Worm (Caenorhabditis elegans): ENCODE measurements around the gene K11D12.12.

Gene K11D12.12

ce11 chrV:5080853-5081338 is 28.8 kb downstream of the K11D12.12 start, which contains the start of gene Y58A7A.3 (continued):
- no peak for TF ChIP-seq unc-39 (tag; optimal IDR thresholded peaks at IDR 0.05)
- TF ChIP-seq F44E2.7 (GFP tag; IDR thresholded peaks at IDR 0.05): no peak
- peak; percentile 57 for TF ChIP-seq dve-1 (tag; optimal IDR thresholded peaks at IDR 0.05; ENCODE audit: insufficient read depth)
- TF ChIP-seq zip-11 (GFP tag; IDR thresholded peaks at IDR 0.05): no peak

ce11 chrV:5084957-5085465 is 33.0 kb downstream of the K11D12.12 start, which contains the start of gene Y58A7A.4:
Y58A7A.4 (minus strand) TSS chrV:5085007.
- TF ChIP-seq unc-62 (GFP tag; optimal IDR thresholded peaks at IDR 0.05 in 1 of 2): no peak
- no peak for TF ChIP-seq unc-62 (tag; optimal IDR thresholded peaks at IDR 0.05)
- no peak for TF ChIP-seq set-16 (GFP tag; IDR thresholded peaks at IDR 0.05)
- no peak for TF ChIP-seq F44E2.7 (GFP tag; IDR thresholded peaks at IDR 0.05)
- TF ChIP-seq lsy-2 (tag; optimal IDR thresholded peaks at IDR 0.05): no peak
- peak; percentile 6 for TF ChIP-seq nhr-28 (tag; optimal IDR thresholded peaks at IDR 0.05)
- TF ChIP-seq zip-2 (tag; optimal IDR thresholded peaks at IDR 0.05): peak; percentile 92
- TF ChIP-seq sdz-12 (GFP tag; optimal IDR thresholded peaks at IDR 0.05): no peak

- TF ChIP-seq hif-1 (tag; optimal IDR thresholded peaks at IDR 0.05) (peak in 1 of 2 experiments; percentile 39), nhr-42 (GFP tag; IDR thresholded peaks at IDR 0.05) (no peak), pha-4 (GFP tag; IDR thresholded peaks at IDR 0.05) (no peak), pha-4 (tag; optimal IDR thresholded peaks at IDR 0.05) (peak; percentile 19), lsy-2 (tag; optimal IDR thresholded peaks at IDR 0.05) (peak in 1 of 2 experiments; percentile 59), mxl-2 (GFP tag; conservative IDR thresholded peaks at IDR 0.05) (no peak), ztf-11 (tag; optimal IDR thresholded peaks at IDR 0.05) (no peak), R02D3.7 (tag; optimal IDR thresholded peaks at IDR 0.05) (no peak), dpl-1 (GFP tag; optimal IDR thresholded peaks at IDR 0.05) (peak; percentile 28), mdl-1 (tag; optimal IDR thresholded peaks at IDR 0.05) (no peak), set-16 (GFP tag; IDR thresholded peaks at IDR 0.05) (no peak), T20F7.1 (GFP tag; optimal IDR thresholded peaks at IDR 0.05) (peak; percentile 49), lin-39 (tag; optimal IDR thresholded peaks at IDR 0.05) (no peak), vab-7 (GFP tag; IDR thresholded peaks at IDR 0.05) (no peak), F37D6.2 (tag; optimal IDR thresholded peaks at IDR 0.05) (no peak), daf-16 (GFP tag; optimal IDR thresholded peaks at IDR 0.05) (peak in 1 of 2 experiments; percentile 54), daf-16 (tag; optimal IDR thresholded peaks at IDR 0.05) (no peak), zip-11 (GFP tag; IDR thresholded peaks at IDR 0.05) (no peak), egl-43 (GFP tag; IDR thresholded peaks at IDR 0.05) (no peak), ceh-82 (tag; optimal IDR thresholded peaks at IDR 0.05) (no peak), T26A8.4 (GFP tag; IDR thresholded peaks at IDR 0.05) (no peak), Y105C5A.15 (GFP tag; IDR thresholded peaks at IDR 0.05) (no peak), tag-97 (GFP tag; IDR thresholded peaks at IDR 0.05) (no peak), unc-62 (GFP tag; optimal IDR thresholded peaks at IDR 0.05 in 1 of 2) (no peak), unc-62 (tag; optimal IDR thresholded peaks at IDR 0.05) (no peak), zip-2 (tag; optimal IDR thresholded peaks at IDR 0.05) (peak; percentile 98), egl-27 (tag; optimal IDR thresholded peaks at IDR 0.05) (no peak), zfp-3 (GFP tag; conservative IDR thresholded peaks at IDR 0.05) (no peak), rbr-2 (tag; optimal IDR thresholded peaks at IDR 0.05) (no peak), mep-1 (tag; optimal IDR thresholded peaks at IDR 0.05) (peak; percentile 35), ceh-20 (GFP tag; IDR thresholded peaks at IDR 0.05) (no peak), snpc-4 (tag; optimal IDR thresholded peaks at IDR 0.05) (no peak), duxl-1 (tag; optimal IDR thresholded peaks at IDR 0.05; ENCODE audit: poor library complexity) (no peak), jun-1 (tag; optimal IDR thresholded peaks at IDR 0.05) (no peak), zfp-2 (tag; optimal IDR thresholded peaks at IDR 0.05) (no peak), zag-1 (tag; optimal IDR thresholded peaks at IDR 0.05) (no peak), ceh-44 (GFP tag; IDR thresholded peaks at IDR 0.05) (no peak), hlh-11 (tag; optimal IDR thresholded peaks at IDR 0.05) (peak; percentile 40), dmd-6 (GFP tag; IDR thresholded peaks at IDR 0.05) (peak; percentile 57; the same call in 1 of the 2 replicates), Y75B8A.6 (GFP tag; IDR thresholded peaks at IDR 0.05) (no peak), mes-2 (tag; optimal IDR thresholded peaks at IDR 0.05; ENCODE audit: poor library complexity, severe bottlenecking) (no peak), pqm-1 (tag; optimal IDR thresholded peaks at IDR 0.05) (peak; percentile 6)
Observed at ce11 chrV:5086919-5087404, 34.9 kb downstream of the K11D12.12 start, which contains the start of gene Y58A7A.5. Y58A7A.5 (minus strand) TSS chrV:5086969.
